Fruit fly (Drosophila melanogaster): ENCODE measurements around the gene CG12945.

CG12945 gene

dm6 chr3R:9784341-9785062 is 6.5 kb downstream of the CG12945 start, which contains the start of the genes MtnA and CG8500:
Gene MtnA, minus strand, starts transcription at chr3R:9784370.
Gene CG8500, plus strand, starts transcription at chr3R:9784653.
- no peak for TF ChIP-seq EcR (GFP tag; optimal IDR thresholded peaks at IDR 0.05)
- TF ChIP-seq CG8478 (optimal IDR thresholded peaks at IDR 0.05) = peak; percentile 11
- TF ChIP-seq psq (optimal IDR thresholded peaks at IDR 0.05) = no peak
- TF ChIP-seq Dll (optimal IDR thresholded peaks at IDR 0.05) = no peak

dm6 chr3R:9783240-9783917 is 7.6 kb downstream of the CG12945 start:
- no peak for TF ChIP-seq EcR (GFP tag; optimal IDR thresholded peaks at IDR 0.05)
- no peak for TF ChIP-seq usp (GFP tag; optimal IDR thresholded peaks at IDR 0.05)
- no peak for TF ChIP-seq Dll (optimal IDR thresholded peaks at IDR 0.05)
- TF ChIP-seq psq (optimal IDR thresholded peaks at IDR 0.05) = no peak

- TF ChIP-seq psq (optimal IDR thresholded peaks at IDR 0.05) (no peak), usp (GFP tag; optimal IDR thresholded peaks at IDR 0.05) (no peak), EcR (GFP tag; optimal IDR thresholded peaks at IDR 0.05) (no peak), pan (optimal IDR thresholded peaks at IDR 0.05) (no peak), CG8478 (optimal IDR thresholded peaks at IDR 0.05) (no peak), Dll (optimal IDR thresholded peaks at IDR 0.05) (no peak)
Observed at dm6 chr3R:9779764-9780163, 11.3 kb downstream of the CG12945 start, which contains the start of gene CG12947. Gene CG12947, plus strand, starts transcription at chr3R:9780064.

dm6 chr3R:9777941-9778360 is 13.1 kb downstream of the CG12945 start, which contains the start of gene RpS29:
Gene RpS29, plus strand, starts transcription at chr3R:9778042.
- TF ChIP-seq usp (GFP tag; optimal IDR thresholded peaks at IDR 0.05) (no peak), Dll (optimal IDR thresholded peaks at IDR 0.05) (no peak), EcR (GFP tag; optimal IDR thresholded peaks at IDR 0.05) (no peak), CG8478 (optimal IDR thresholded peaks at IDR 0.05) (no peak), psq (optimal IDR thresholded peaks at IDR 0.05) (no peak), pan (optimal IDR thresholded peaks at IDR 0.05) (no peak)

- TF ChIP-seq pan (optimal IDR thresholded peaks at IDR 0.05) (no peak), usp (GFP tag; optimal IDR thresholded peaks at IDR 0.05) (no peak)
Observed at dm6 chr3R:9774821-9775220, 16.2 kb downstream of the CG12945 start, which contains the start of gene topi. Gene topi, plus strand, starts transcription at chr3R:9775121.

dm6 chr3R:9774147-9774546 is 16.9 kb downstream of the CG12945 start, which contains the start of gene Whamy:
Gene Whamy, minus strand, starts transcription at chr3R:9774419.
- TF ChIP-seq pan (optimal IDR thresholded peaks at IDR 0.05) (no peak), psq (optimal IDR thresholded peaks at IDR 0.05) (no peak), usp (GFP tag; optimal IDR thresholded peaks at IDR 0.05) (no peak), Dll (optimal IDR thresholded peaks at IDR 0.05) (no peak), CG8478 (optimal IDR thresholded peaks at IDR 0.05) (no peak), EcR (GFP tag; optimal IDR thresholded peaks at IDR 0.05) (no peak)

dm6 chr3R:9771519-9771972 is 19.5 kb downstream of the CG12945 start, which contains the start of gene CG9471:
Gene CG9471, minus strand, starts transcription at chr3R:9771542.
- TF ChIP-seq pan (optimal IDR thresholded peaks at IDR 0.05) (no peak), EcR (GFP tag; optimal IDR thresholded peaks at IDR 0.05) (no peak), CG8478 (optimal IDR thresholded peaks at IDR 0.05) (no peak), usp (GFP tag; optimal IDR thresholded peaks at IDR 0.05) (no peak), psq (optimal IDR thresholded peaks at IDR 0.05) (no peak)

dm6 chr3R:9770127-9770526 is 20.9 kb downstream of the CG12945 start:
- TF ChIP-seq CG8478 (optimal IDR thresholded peaks at IDR 0.05) (no peak), usp (GFP tag; optimal IDR thresholded peaks at IDR 0.05) (no peak), psq (optimal IDR thresholded peaks at IDR 0.05) (no peak)

dm6 chr3R:9768884-9769283 is 22.1 kb downstream of the CG12945 start, which contains the start of gene MED6:
Gene MED6, minus strand, starts transcription at chr3R:9768984.
- no peak for TF ChIP-seq EcR (GFP tag; optimal IDR thresholded peaks at IDR 0.05)
- no peak for TF ChIP-seq Dll (optimal IDR thresholded peaks at IDR 0.05)
- TF ChIP-seq usp (GFP tag; optimal IDR thresholded peaks at IDR 0.05) = no peak
- no peak for TF ChIP-seq psq (optimal IDR thresholded peaks at IDR 0.05)
- TF ChIP-seq CG8478 (optimal IDR thresholded peaks at IDR 0.05) = no peak
- no peak for TF ChIP-seq pan (optimal IDR thresholded peaks at IDR 0.05)

dm6 chr3R:9767620-9768592 is 23.1 kb downstream of the CG12945 start, which contains the start of gene Naa80:
Gene Naa80, plus strand, starts transcription at chr3R:9767834.
- no peak for TF ChIP-seq usp (GFP tag; optimal IDR thresholded peaks at IDR 0.05)
- no peak for TF ChIP-seq Dll (optimal IDR thresholded peaks at IDR 0.05)
- TF ChIP-seq CG8478 (optimal IDR thresholded peaks at IDR 0.05) = no peak
- no peak for TF ChIP-seq EcR (GFP tag; optimal IDR thresholded peaks at IDR 0.05)
- TF ChIP-seq pan (optimal IDR thresholded peaks at IDR 0.05) = no peak

Data from whole organism.